Worm (Caenorhabditis elegans) whole organism, L3 larva: ENCODE data around the gene hmg-11.
A peak's percentile ranks its signal among the peaks of the same experiment; 100 is the strongest.

Experiments used
- R02D3.7 ChIP-seq: fragments of 150-350 bp; optimal IDR thresholded peaks from 2 replicates; lab custom pipeline; 2014; ENCODE audit warnings: missing biosample characterization, missing genetic modification characterization
- ZK546.5 ChIP-seq: sonication (generic microtip); optimal IDR thresholded peaks from 2 replicates; lab custom pipeline; 2017; ENCODE audit warnings: missing biosample characterization, missing genetic modification characterization
- aly-2 ChIP-seq: fragments of 150-350 bp; optimal IDR thresholded peaks from 2 replicates; lab custom pipeline; 2014; ENCODE audit warnings: missing biosample characterization, missing genetic modification characterization
- ama-1 ChIP-seq: fragments of 150-350 bp; optimal IDR thresholded peaks from 2 replicates; lab custom pipeline; 2018
- ceh-16 ChIP-seq: sonication (generic microtip); optimal IDR thresholded peaks from 2 replicates; lab custom pipeline; 2017; ENCODE audit warnings: missing biosample characterization, missing genetic modification characterization
- ceh-82 ChIP-seq: fragments of 150-350 bp; optimal IDR thresholded peaks from 2 replicates; lab custom pipeline; 2014; ENCODE audit warnings: missing biosample characterization, missing genetic modification characterization
- ceh-9 ChIP-seq: sonication (generic microtip); optimal IDR thresholded peaks from 2 replicates; lab custom pipeline; 2018; ENCODE audit warnings: missing biosample characterization, missing genetic modification characterization
- daf-12 ChIP-seq: fragments of 150-350 bp; optimal IDR thresholded peaks from 2 replicates; lab custom pipeline; 2014; ENCODE audit warnings: missing biosample characterization, missing genetic modification reagents, missing genetic modification characterization
- egl-27 ChIP-seq: sonication (generic microtip); optimal IDR thresholded peaks from 4 replicates; lab custom pipeline; 2017; ENCODE audit warnings: missing biosample characterization, missing genetic modification reagents, missing genetic modification characterization
- egl-5 ChIP-seq: fragments of 150-350 bp; optimal IDR thresholded peaks from 2 replicates; lab custom pipeline; 2017; ENCODE audit warnings: missing biosample characterization, missing genetic modification reagents, missing genetic modification characterization, inconsistent platforms
- elt-1 ChIP-seq: fragments of 150-350 bp; optimal IDR thresholded peaks from 2 replicates; lab custom pipeline; 2014; ENCODE audit warnings: missing biosample characterization, missing genetic modification characterization
- elt-2 ChIP-seq: sonication (generic microtip); optimal IDR thresholded peaks from 2 replicates; lab custom pipeline; 2016; ENCODE audit warnings: missing genetic modification reagents, mild to moderate bottlenecking, missing genetic modification characterization, missing compliant biosample characterization
- elt-3 ChIP-seq, 3 experiments: fragments of 150-350 bp in 1 of 3; sonication (generic microtip) in 2 of 3; optimal IDR thresholded peaks; 2 replicates in 2 of 3; 4 replicates in 1 of 3; lab custom pipeline; 2014 to 2017; ENCODE audit warnings: missing biosample characterization in 3 of 3, missing genetic modification characterization in 3 of 3
- eor-1 ChIP-seq, 2 experiments: fragments of 150-350 bp; optimal IDR thresholded peaks; 2 replicates each; lab custom pipeline; 2014 to 2018; ENCODE audit warnings: missing biosample characterization in 2 of 2, missing genetic modification characterization in 2 of 2
- fkh-10 ChIP-seq: sonication (generic microtip); optimal IDR thresholded peaks from 2 replicates; lab custom pipeline; 2017; ENCODE audit warnings: missing biosample characterization, missing genetic modification reagents, missing genetic modification characterization
- fkh-2 ChIP-seq: fragments of 150-350 bp; optimal IDR thresholded peaks from 2 replicates; lab custom pipeline; 2014; ENCODE audit warnings: missing biosample characterization, missing genetic modification reagents, missing genetic modification characterization
- hmg-11 ChIP-seq: sonication (generic microtip); optimal IDR thresholded peaks from 2 replicates; lab custom pipeline; 2016; ENCODE audit warnings: missing genetic modification characterization, missing compliant biosample characterization
- lin-15B ChIP-seq: fragments of 150-350 bp; optimal IDR thresholded peaks from 2 replicates; lab custom pipeline; 2014; ENCODE audit warnings: missing biosample characterization, missing genetic modification characterization
- lsy-12 ChIP-seq: sonication (generic microtip); optimal IDR thresholded peaks from 2 replicates; lab custom pipeline; 2016; ENCODE audit warnings: mild to moderate bottlenecking, missing genetic modification characterization, missing compliant biosample characterization
- mdl-1 ChIP-seq: fragments of 150-350 bp; optimal IDR thresholded peaks from 2 replicates; lab custom pipeline; 2014; ENCODE audit warnings: missing biosample characterization, missing genetic modification characterization
- mml-1 ChIP-seq: fragments of 150-350 bp; sonication (generic microtip); optimal IDR thresholded peaks from 3 replicates; lab custom pipeline; 2014; ENCODE audit warnings: missing biosample characterization, missing genetic modification characterization
- nfya-1 ChIP-seq: sonication (generic microtip); optimal IDR thresholded peaks from 2 replicates; lab custom pipeline; 2017; ENCODE audit warnings: missing genetic modification characterization, mild to moderate bottlenecking, missing compliant biosample characterization, antibody characterized with exemption, moderate library complexity; ENCODE audit not compliant: insufficient read depth
- nhr-11 ChIP-seq: fragments of 150-350 bp; optimal IDR thresholded peaks from 2 replicates; lab custom pipeline; 2014; ENCODE audit warnings: missing biosample characterization, missing genetic modification characterization
- nhr-12 ChIP-seq: fragments of 150-350 bp; optimal IDR thresholded peaks from 2 replicates; lab custom pipeline; 2014; ENCODE audit warnings: missing biosample characterization, missing genetic modification characterization
- nhr-23 ChIP-seq: fragments of 150-350 bp; optimal IDR thresholded peaks from 2 replicates; lab custom pipeline; 2014; ENCODE audit warnings: missing biosample characterization, missing genetic modification reagents, missing genetic modification characterization
- nhr-237 ChIP-seq: fragments of 150-350 bp; optimal IDR thresholded peaks from 2 replicates; lab custom pipeline; 2014; ENCODE audit warnings: missing biosample characterization, missing genetic modification characterization
- nhr-28 ChIP-seq: fragments of 150-350 bp; optimal IDR thresholded peaks from 2 replicates; lab custom pipeline; 2014; ENCODE audit warnings: missing biosample characterization, missing genetic modification characterization
- nhr-43 ChIP-seq: sonication (generic microtip); optimal IDR thresholded peaks from 2 replicates; lab custom pipeline; 2016; ENCODE audit warnings: mild to moderate bottlenecking, missing genetic modification characterization, missing compliant biosample characterization; ENCODE audit not compliant: poor library complexity, severe bottlenecking
- nhr-67 ChIP-seq: fragments of 150-350 bp; optimal IDR thresholded peaks from 2 replicates; lab custom pipeline; 2014; ENCODE audit warnings: missing biosample characterization, missing genetic modification characterization
- pha-4 ChIP-seq: fragments of 150-350 bp; optimal IDR thresholded peaks from 2 replicates; lab custom pipeline; 2014; ENCODE audit warnings: missing biosample characterization, missing genetic modification reagents, missing genetic modification characterization
- pqm-1 ChIP-seq: fragments of 150-350 bp; optimal IDR thresholded peaks from 2 replicates; lab custom pipeline; 2017; ENCODE audit warnings: missing biosample characterization, missing genetic modification characterization, inconsistent platforms
- snpc-4 ChIP-seq: fragments of 150-350 bp; optimal IDR thresholded peaks from 2 replicates; lab custom pipeline; 2014; ENCODE audit warnings: missing biosample characterization, missing genetic modification characterization
- tbx-2 ChIP-seq: sonication (generic microtip); optimal IDR thresholded peaks from 2 replicates; lab custom pipeline; 2016; ENCODE audit warnings: mild to moderate bottlenecking, missing genetic modification characterization, missing compliant biosample characterization
- unc-39 ChIP-seq: sonication (generic microtip); optimal IDR thresholded peaks from 4 replicates; lab custom pipeline; 2017; ENCODE audit warnings: missing biosample characterization, missing genetic modification characterization
- zag-1 ChIP-seq: fragments of 150-350 bp; optimal IDR thresholded peaks from 2 replicates; lab custom pipeline; 2014; ENCODE audit warnings: missing biosample characterization, missing genetic modification characterization
- ztf-4 ChIP-seq: fragments of 150-350 bp; optimal IDR thresholded peaks from 2 replicates; lab custom pipeline; 2014; ENCODE audit warnings: missing biosample characterization, missing genetic modification characterization

The hmg-11 gene

ce11 chrII:4631479-4631878, 41.4 kb upstream of the hmg-11 start:
- TF ChIP-seq ceh-16 (tag; lab: Kevin White, UChicago) (no peak), ZK546.5 (no peak), ztf-4 (no peak), unc-39 (no peak), nhr-237 (tag; lab: Kevin White, UChicago) (no peak), R02D3.7 (tag; lab: Kevin White, UChicago) (no peak), fkh-2 (tag; lab: Kevin White, UChicago) (no peak), daf-12 (no peak), zag-1 (no peak), pqm-1 (tag; lab: Kevin White, UChicago) (no peak), ceh-9 (no peak), eor-1 (tag; optimal IDR thresholded peaks at IDR 0.05; lab: Kevin White, UChicago) (no peak), egl-5 (tag; lab: Kevin White, UChicago) (no peak), mml-1 (no peak), lin-15B (tag; lab: Kevin White, UChicago) (no peak)

- TF ChIP-seq eor-1 (tag; optimal IDR thresholded peaks at IDR 0.05; lab: Kevin White, UChicago) (no peak), snpc-4 (tag; lab: Kevin White, UChicago) (no peak), egl-27 (no peak), elt-2 (tag; lab: Kevin White, UChicago) (no peak), nhr-67 (tag; lab: Kevin White, UChicago) (no peak), fkh-10 (GFP tag; lab: Kevin White, UChicago) (no peak), ama-1 (no peak), nhr-11 (no peak)
Measured at ce11 chrII:4638241-4638640, 34.6 kb upstream of the hmg-11 start, which contains the start of gene che-10. che-10 (minus strand) TSS chrII:4638341.

- no peak for TF ChIP-seq elt-3 (tag; optimal IDR thresholded peaks at IDR 0.05; lab: Kevin White, UChicago)
- TF ChIP-seq daf-12 = no peak
- TF ChIP-seq nhr-23 = peak; percentile 66
- peak; percentile 7 for TF ChIP-seq nhr-43 (tag; lab: Kevin White, UChicago)
Measured at ce11 chrII:4638891-4639290, 34.0 kb upstream of the hmg-11 start.

ce11 chrII:4640748-4641147, 32.1 kb upstream of the hmg-11 start:
- TF ChIP-seq nfya-1 (tag; lab: Kevin White, UChicago) (peak; percentile 22), mdl-1 (tag; lab: Kevin White, UChicago) (no peak), snpc-4 (tag; lab: Kevin White, UChicago) (no peak)

- TF ChIP-seq lsy-12 (tag; lab: Kevin White, UChicago) (no peak), pha-4 (tag; lab: Kevin White, UChicago) (peak; percentile 16)
- TF ChIP-seq, all 47 proteins: peak for 1
Measured at ce11 chrII:4648785-4649184, 24.1 kb upstream of the hmg-11 start, which contains the start of gene lgc-27. lgc-27 (plus strand) TSS chrII:4649085.

ce11 chrII:4650072-4650471, 22.8 kb upstream of the hmg-11 start:
- no peak for TF ChIP-seq daf-12
- TF ChIP-seq ztf-4 = no peak
- TF ChIP-seq elt-1 (tag; lab: Kevin White, UChicago) = no peak
- no peak for TF ChIP-seq lsy-12 (tag; lab: Kevin White, UChicago)

- TF ChIP-seq aly-2 (tag; lab: Kevin White, UChicago) = no peak
- TF ChIP-seq hmg-11 (tag; lab: Kevin White, UChicago) = no peak
- TF ChIP-seq elt-2 (tag; lab: Kevin White, UChicago) = no peak
- no peak for TF ChIP-seq R02D3.7 (tag; lab: Kevin White, UChicago)
- no peak for TF ChIP-seq ZK546.5
- TF ChIP-seq nhr-11 = no peak
- no peak for TF ChIP-seq nhr-28
- TF ChIP-seq unc-39 = no peak
- no peak for TF ChIP-seq nhr-43 (tag; lab: Kevin White, UChicago)
- no peak for TF ChIP-seq mml-1
- TF ChIP-seq ceh-16 (tag; lab: Kevin White, UChicago) = no peak
- no peak for TF ChIP-seq nfya-1 (tag; lab: Kevin White, UChicago)
- no peak for TF ChIP-seq zag-1
- TF ChIP-seq nhr-12 (tag; lab: Kevin White, UChicago) = no peak
- TF ChIP-seq tbx-2 (tag; lab: Kevin White, UChicago) = no peak
- no peak for TF ChIP-seq ceh-82 (tag; lab: Kevin White, UChicago)
- TF ChIP-seq fkh-10 (GFP tag; lab: Kevin White, UChicago) = no peak
- TF ChIP-seq lin-15B (tag; lab: Kevin White, UChicago) = no peak
- TF ChIP-seq nhr-67 (tag; lab: Kevin White, UChicago) = no peak
Measured at ce11 chrII:4655834-4656233, 17.1 kb upstream of the hmg-11 start, which contains the start of gene fut-6. fut-6 (minus strand) TSS chrII:4655934.
